Worm (Caenorhabditis elegans) whole organism, late embryonic: Measurements from ENCODE around the gene srt-73.

Experiments used
- T23F11.4 ChIP-seq: fragments of 200-800 bp; sonication (Bioruptor generic); optimal IDR thresholded peaks from 2 replicates; lab custom pipeline; 2018; ENCODE audit warnings: mild to moderate bottlenecking, missing genetic modification characterization, missing compliant biosample characterization
- Y22D7AL.16 ChIP-seq: sonication (generic microtip); optimal IDR thresholded peaks from 2 replicates; lab custom pipeline; 2016; ENCODE audit warnings: missing genetic modification characterization, missing compliant biosample characterization
- ceh-14 ChIP-seq: sonication (generic microtip); optimal IDR thresholded peaks from 2 replicates; lab custom pipeline; 2016; ENCODE audit warnings: missing genotype, missing genetic modification characterization, missing compliant biosample characterization
- ceh-2 ChIP-seq: sonication (generic microtip); optimal IDR thresholded peaks from 2 replicates; lab custom pipeline; 2016; ENCODE audit warnings: missing genotype, missing genetic modification characterization, missing compliant biosample characterization
- elt-2 ChIP-seq: sonication (generic microtip); optimal IDR thresholded peaks from 2 replicates; lab custom pipeline; 2016; ENCODE audit warnings: missing genetic modification reagents, missing genetic modification characterization, missing compliant biosample characterization
- ets-4 ChIP-seq: sonication (generic microtip); optimal IDR thresholded peaks from 2 replicates; lab custom pipeline; 2016; ENCODE audit warnings: missing genetic modification characterization, missing compliant biosample characterization
- nhr-11 ChIP-seq: fragments of 150-350 bp; optimal IDR thresholded peaks from 2 replicates; lab custom pipeline; 2014; ENCODE audit warnings: missing biosample characterization, missing genetic modification characterization
- pax-1 ChIP-seq: fragments of 150-350 bp; optimal IDR thresholded peaks from 2 replicates; lab custom pipeline; 2014; ENCODE audit warnings: missing biosample characterization, missing genetic modification characterization
- pha-4 ChIP-seq: fragments of 150-350 bp; optimal IDR thresholded peaks from 2 replicates; lab custom pipeline; 2018; ENCODE audit warnings: missing biosample characterization, missing genetic modification reagents, missing genetic modification characterization
- pqm-1 ChIP-seq: sonication (generic microtip); optimal IDR thresholded peaks from 2 replicates; lab custom pipeline; 2016; ENCODE audit warnings: missing genetic modification characterization, missing compliant biosample characterization
- tbx-2 ChIP-seq: sonication (generic microtip); optimal IDR thresholded peaks from 2 replicates; lab custom pipeline; 2016; ENCODE audit warnings: missing genetic modification characterization, missing compliant biosample characterization
- unc-42 ChIP-seq: sonication (generic microtip); optimal IDR thresholded peaks from 2 replicates; lab custom pipeline; 2016; ENCODE audit warnings: missing genotype, missing genetic modification characterization, missing compliant biosample characterization
- ztf-16 ChIP-seq: sonication (generic microtip); optimal IDR thresholded peaks from 2 replicates; lab custom pipeline; 2017; ENCODE audit warnings: missing genetic modification characterization, missing compliant biosample characterization

- no peak for TF ChIP-seq ceh-14 (tag; lab: Kevin White, UChicago)
- no peak for TF ChIP-seq ets-4 (tag; lab: Kevin White, UChicago)
- TF ChIP-seq pax-1 (tag; lab: Kevin White, UChicago): no peak
- TF ChIP-seq elt-2: no peak
- TF ChIP-seq pha-4 (tag; lab: Kevin White, UChicago): no peak
- TF ChIP-seq nhr-11: no peak
- TF ChIP-seq ceh-2 (tag; lab: Kevin White, UChicago): no peak
- no peak for TF ChIP-seq T23F11.4 (GFP tag; lab: Kevin White, UChicago)
- no peak for TF ChIP-seq pqm-1 (tag; lab: Kevin White, UChicago)
- TF ChIP-seq Y22D7AL.16 (tag; lab: Kevin White, UChicago): no peak
- TF ChIP-seq ztf-16 (tag; lab: Kevin White, UChicago): no peak
- TF ChIP-seq tbx-2: no peak
- no peak for TF ChIP-seq unc-42 (tag; lab: Kevin White, UChicago)
Observed at ce11 chrIV:7916907-7917306, 37.8 kb downstream of the srt-73 start.
